Worm (Caenorhabditis elegans): ENCODE data around the gene ethe-1.
A peak's percentile ranks its signal among the peaks of the same experiment; 100 is the strongest.

Gene ethe-1

ce11 chrIV:9469293-9469692 is 39.3 kb downstream of the ethe-1 start (continued):
- TF ChIP-seq lag-1 (GFP tag; IDR thresholded peaks at IDR 0.05) (no peak), dpl-1 (GFP tag; optimal IDR thresholded peaks at IDR 0.05) (no peak)

ce11 chrIV:9467418-9467817 is 41.1 kb downstream of the ethe-1 start, which contains the start of gene F38E11.6:
F38E11.6 (minus strand) TSS chrIV:9467518.
- TF ChIP-seq ceh-91 (GFP tag; IDR thresholded peaks at IDR 0.05) (no peak), F37B4.10 (GFP tag; IDR thresholded peaks at IDR 0.05) (no peak), lin-35 (GFP tag; optimal IDR thresholded peaks at IDR 0.05) (no peak), hlh-26 (GFP tag; conservative IDR thresholded peaks at IDR 0.05) (no peak), ztf-3 (GFP tag; optimal IDR thresholded peaks at IDR 0.05) (no peak), snpc-4 (GFP tag; optimal IDR thresholded peaks at IDR 0.05) (no peak), snpc-4 (tag; optimal IDR thresholded peaks at IDR 0.05) (no peak), K11D2.4 (GFP tag; IDR thresholded peaks at IDR 0.05) (no peak), tbp1 (GFP tag; optimal IDR thresholded peaks at IDR 0.05) (no peak), efl-1 (GFP tag; optimal IDR thresholded peaks at IDR 0.05) (no peak), madf-6 (GFP tag; IDR thresholded peaks at IDR 0.05) (no peak), pbrm-1 (GFP tag; IDR thresholded peaks at IDR 0.05) (no peak), F33H1.4 (GFP tag; IDR thresholded peaks at IDR 0.05) (no peak), ceh-100 (GFP tag; IDR thresholded peaks at IDR 0.05) (no peak), mes-4 (tag; optimal IDR thresholded peaks at IDR 0.05) (no peak), ceh-27 (GFP tag; optimal IDR thresholded peaks at IDR 0.05) (no peak), Y79H2A.3 (GFP tag; conservative IDR thresholded peaks at IDR 0.05) (no peak), ZK185.1 (tag; optimal IDR thresholded peaks at IDR 0.05; ENCODE audit: poor library complexity, severe bottlenecking) (no peak)

DNA sequence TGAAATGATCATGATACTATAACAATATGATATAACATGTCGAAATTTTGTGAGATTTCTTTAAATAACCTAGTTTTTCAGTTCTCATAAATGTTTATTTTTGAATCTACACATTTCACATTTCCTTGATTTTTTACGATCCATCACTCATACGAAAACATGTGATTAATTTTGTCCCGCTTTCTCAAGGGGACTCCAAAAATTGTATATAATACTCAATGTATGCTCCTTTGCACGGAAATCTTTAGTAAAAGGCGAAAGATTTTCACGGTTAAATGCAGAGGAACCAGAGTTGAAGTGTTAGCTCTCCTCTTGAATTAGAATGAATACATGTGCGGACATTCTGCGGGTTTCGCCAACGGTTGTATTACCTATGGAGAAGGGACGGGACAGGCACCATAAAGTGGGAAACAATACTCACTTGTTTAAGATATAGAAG is 44.2 kb downstream of the ethe-1 start:
- TF ChIP-seq pbrm-1 (GFP tag; IDR thresholded peaks at IDR 0.05) (peak; percentile 79), hsf-1 (GFP tag; IDR thresholded peaks at IDR 0.05) (peak; percentile 29; the same call in 1 of the 2 replicates), snpc-1.3 (tag; optimal IDR thresholded peaks at IDR 0.05; ENCODE audit: insufficient read depth) (peak; percentile 81), hmg-1.2 (GFP tag; IDR thresholded peaks at IDR 0.05) (peak; percentile 73), xnd-1 (tag; optimal IDR thresholded peaks at IDR 0.05) (no peak), athp-1 (tag; optimal IDR thresholded peaks at IDR 0.05) (no peak), him-1 (tag; optimal IDR thresholded peaks at IDR 0.05) (peak; percentile 84), ekl-4 (GFP tag; IDR thresholded peaks at IDR 0.05) (0 out of 2 replicates have a peak, but pooled peaks have one; percentile 41), attf-3 (GFP tag; conservative IDR thresholded peaks at IDR 0.05) (0 out of 2 replicates have a peak, but pooled peaks have one; percentile 14), tbx-9 (tag; optimal IDR thresholded peaks at IDR 0.05; ENCODE audit: borderline replicate concordance) (no peak), attf-6 (GFP tag; IDR thresholded peaks at IDR 0.05) (peak; percentile 90; the same call in 1 of the 2 replicates), snpc-4 (GFP tag; optimal IDR thresholded peaks at IDR 0.05) (peak; percentile 91), snpc-4 (tag; optimal IDR thresholded peaks at IDR 0.05) (peak; percentile 89 to 96 (median 93)), efl-1 (GFP tag; optimal IDR thresholded peaks at IDR 0.05) (no peak), F49E8.2 (tag; optimal IDR thresholded peaks at IDR 0.05; ENCODE audit: insufficient read depth) (peak; percentile 88), sptf-2 (GFP tag; optimal IDR thresholded peaks at IDR 0.05) (no peak), snpc-1.1 (tag; optimal IDR thresholded peaks at IDR 0.05; ENCODE audit: insufficient read depth) (peak; percentile 95), lsl-1 (GFP tag; optimal IDR thresholded peaks at IDR 0.05) (peak; percentile 45), D2030.7 (GFP tag; IDR thresholded peaks at IDR 0.05) (peak; percentile 82), rcor-1 (GFP tag; IDR thresholded peaks at IDR 0.05) (peak; percentile 41; the same call in 1 of the 2 replicates), lin-26 (GFP tag; IDR thresholded peaks at IDR 0.05) (peak; percentile 67), B0019.2 (GFP tag; conservative IDR thresholded peaks at IDR 0.05) (0 out of 2 replicates have a peak, but pooled peaks have one; percentile 16), rpc-1 (optimal IDR thresholded peaks at IDR 0.05) (no peak), rpc-1 (tag; optimal IDR thresholded peaks at IDR 0.05) (peak; percentile 9), snpc-3.4 (tag; optimal IDR thresholded peaks at IDR 0.05) (peak; percentile 88)
